Worm (Caenorhabditis elegans) whole organism, mixed stage, embryonic: ENCODE results near the gene pigt-1.

Experiments used
- M03D4.4 ChIP-seq: sonication (generic microtip); optimal IDR thresholded peaks from 2 replicates; lab custom pipeline; 2017; ENCODE audit warnings: mild to moderate bottlenecking, missing genetic modification characterization, missing compliant biosample characterization
- bed-3 ChIP-seq: fragments of 200-800 bp; sonication (Bioruptor generic); optimal IDR thresholded peaks from 3 replicates; lab custom pipeline; 2018; ENCODE audit warnings: mild to moderate bottlenecking, missing genetic modification characterization, moderate library complexity, missing compliant biosample characterization
- blmp-1 ChIP-seq: fragments of 150-350 bp; optimal IDR thresholded peaks from 2 replicates; lab custom pipeline; 2014; ENCODE audit warnings: missing biosample characterization, missing genetic modification characterization
- ceh-39 ChIP-seq: fragments of 150-350 bp; optimal IDR thresholded peaks from 2 replicates; lab custom pipeline; 2014; ENCODE audit warnings: missing biosample characterization, missing genetic modification characterization
- ceh-43 ChIP-seq: fragments of 200-800 bp; sonication (Bioruptor generic); optimal IDR thresholded peaks from 2 replicates; lab custom pipeline; 2018; ENCODE audit warnings: mild to moderate bottlenecking, missing genetic modification characterization, moderate library complexity, missing compliant biosample characterization
- ceh-83 ChIP-seq: fragments of 200-800 bp; sonication (Bioruptor generic); optimal IDR thresholded peaks from 2 replicates; lab custom pipeline; 2018; ENCODE audit warnings: mild to moderate bottlenecking, missing genetic modification characterization, missing compliant biosample characterization
- ces-1 ChIP-seq: fragments of 150-350 bp; optimal IDR thresholded peaks from 2 replicates; lab custom pipeline; 2014; ENCODE audit warnings: missing biosample characterization, missing genetic modification reagents, missing genetic modification characterization
- cnd-1 ChIP-seq: fragments of 200-800 bp; sonication (Bioruptor generic); optimal IDR thresholded peaks from 2 replicates; lab custom pipeline; 2018; ENCODE audit warnings: mild to moderate bottlenecking, missing genetic modification characterization, missing compliant biosample characterization
- drap-1 ChIP-seq: fragments of 200-800 bp; sonication (Bioruptor generic); optimal IDR thresholded peaks from 3 replicates; lab custom pipeline; 2018; ENCODE audit warnings: mild to moderate bottlenecking, missing genetic modification characterization, missing compliant biosample characterization
- elt-1 ChIP-seq: sonication (generic microtip); optimal IDR thresholded peaks from 2 replicates; lab custom pipeline; 2017; ENCODE audit warnings: missing genetic modification characterization, mild to moderate bottlenecking, missing compliant biosample characterization, antibody characterized with exemption, moderate library complexity, borderline replicate concordance; ENCODE audit not compliant: insufficient read depth
- elt-3 ChIP-seq: fragments of 150-350 bp; optimal IDR thresholded peaks from 2 replicates; lab custom pipeline; 2014; ENCODE audit warnings: missing biosample characterization, missing genetic modification characterization
- flh-1 ChIP-seq: fragments of 200-800 bp; sonication (Bioruptor generic); optimal IDR thresholded peaks from 2 replicates; lab custom pipeline; 2018; ENCODE audit warnings: mild to moderate bottlenecking, missing genetic modification characterization, moderate library complexity, missing compliant biosample characterization
- ham-2 ChIP-seq: fragments of 200-800 bp; sonication (Bioruptor generic); optimal IDR thresholded peaks from 2 replicates; lab custom pipeline; 2018; ENCODE audit warnings: mild to moderate bottlenecking, missing genetic modification characterization, missing compliant biosample characterization
- hlh-1 ChIP-seq: fragments of 150-350 bp; optimal IDR thresholded peaks from 2 replicates; lab custom pipeline; 2014; ENCODE audit warnings: missing biosample characterization, missing genetic modification reagents, missing genetic modification characterization
- lin-13 ChIP-seq: fragments of 150-350 bp; optimal IDR thresholded peaks from 2 replicates; lab custom pipeline; 2014; ENCODE audit warnings: missing biosample characterization, missing genetic modification characterization
- lin-32 ChIP-seq: fragments of 200-800 bp; sonication (Bioruptor generic); optimal IDR thresholded peaks from 2 replicates; lab custom pipeline; 2018; ENCODE audit warnings: mild to moderate bottlenecking, missing genetic modification characterization, missing compliant biosample characterization
- lsy-2 ChIP-seq: fragments of 150-350 bp; optimal IDR thresholded peaks from 2 replicates; lab custom pipeline; 2014; ENCODE audit warnings: missing biosample characterization, missing genetic modification characterization
- mep-1 ChIP-seq: fragments of 150-350 bp; optimal IDR thresholded peaks from 2 replicates; lab custom pipeline; 2017; ENCODE audit warnings: missing biosample characterization, missing genetic modification reagents, missing genetic modification characterization, inconsistent platforms
- mls-2 ChIP-seq: sonication (generic microtip); optimal IDR thresholded peaks from 2 replicates; lab custom pipeline; 2016; ENCODE audit warnings: mild to moderate bottlenecking, missing genetic modification characterization, moderate library complexity, missing compliant biosample characterization
- nhr-12 ChIP-seq: fragments of 150-350 bp; optimal IDR thresholded peaks from 2 replicates; lab custom pipeline; 2014; ENCODE audit warnings: missing biosample characterization, missing genetic modification characterization
- nhr-237 ChIP-seq: fragments of 150-350 bp; optimal IDR thresholded peaks from 2 replicates; lab custom pipeline; 2014; ENCODE audit warnings: missing biosample characterization, missing genetic modification characterization
- nhr-28 ChIP-seq: fragments of 150-350 bp; optimal IDR thresholded peaks from 2 replicates; lab custom pipeline; 2014; ENCODE audit warnings: missing biosample characterization, missing genetic modification characterization
- pha-4 ChIP-seq: fragments of 150-350 bp; optimal IDR thresholded peaks from 2 replicates; lab custom pipeline; 2018; ENCODE audit warnings: missing biosample characterization, missing genetic modification reagents, missing genetic modification characterization
- sem-2 ChIP-seq: fragments of 200-800 bp; sonication (Bioruptor generic); optimal IDR thresholded peaks from 2 replicates; lab custom pipeline; 2018; ENCODE audit warnings: mild to moderate bottlenecking, missing genetic modification characterization, missing compliant biosample characterization
- snpc-4 ChIP-seq: fragments of 150-350 bp; optimal IDR thresholded peaks from 2 replicates; lab custom pipeline; 2014; ENCODE audit warnings: missing biosample characterization, missing genetic modification characterization
- sptf-1 ChIP-seq: sonication (generic microtip); optimal IDR thresholded peaks from 2 replicates; lab custom pipeline; 2017; ENCODE audit warnings: mild to moderate bottlenecking, missing genetic modification characterization, moderate library complexity, missing compliant biosample characterization
- tbx-8 ChIP-seq: fragments of 200-800 bp; sonication (Bioruptor generic); optimal IDR thresholded peaks from 2 replicates; lab custom pipeline; 2018; ENCODE audit warnings: mild to moderate bottlenecking, missing genetic modification characterization, moderate library complexity, missing compliant biosample characterization
- unc-120 ChIP-seq: sonication (generic microtip); optimal IDR thresholded peaks from 2 replicates; lab custom pipeline; 2017; ENCODE audit warnings: missing genetic modification characterization, missing compliant biosample characterization; ENCODE audit not compliant: poor library complexity, severe bottlenecking
- unc-39 ChIP-seq: fragments of 150-350 bp; optimal IDR thresholded peaks from 2 replicates; lab custom pipeline; 2014; ENCODE audit warnings: missing biosample characterization, missing genetic modification characterization
- unc-62 ChIP-seq: fragments of 150-350 bp; optimal IDR thresholded peaks from 2 replicates; lab custom pipeline; 2014; ENCODE audit warnings: missing biosample characterization, missing genetic modification reagents, missing genetic modification characterization
- zip-8 ChIP-seq: fragments of 150-350 bp; optimal IDR thresholded peaks from 2 replicates; lab custom pipeline; 2014; ENCODE audit warnings: missing biosample characterization, missing genetic modification characterization

pigt-1 gene

DNA sequence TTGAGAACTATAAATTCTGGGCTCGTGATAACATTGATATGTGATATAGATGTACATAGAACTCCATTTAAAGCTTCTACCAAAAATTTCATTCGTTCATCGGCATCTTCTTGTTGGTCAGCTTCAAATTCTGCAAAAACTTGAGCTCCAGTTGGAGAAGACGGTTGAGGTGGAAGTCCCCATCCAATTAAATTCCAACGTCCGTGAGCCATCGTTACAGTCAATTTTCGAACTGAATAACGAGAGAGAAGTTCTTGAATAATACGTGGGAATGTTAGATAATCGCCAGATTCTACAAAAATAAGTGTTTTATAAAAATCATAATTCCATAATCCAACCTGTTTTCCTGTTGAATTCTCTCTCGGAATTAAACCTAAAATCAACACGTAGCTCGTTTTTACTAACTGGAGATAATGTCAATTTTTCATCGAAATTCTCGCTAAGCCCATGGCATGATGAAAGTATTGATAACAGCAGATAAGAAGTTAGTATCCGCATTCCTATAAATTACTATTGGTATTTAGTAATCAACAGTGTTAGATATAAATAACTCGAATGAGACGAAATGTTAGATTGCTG, at the start of gene pigt-1:
Gene pigt-1, minus strand, starts transcription at position 500 of the 579 bp plus-strand sequence.
- TF ChIP-seq ham-2 (GFP tag; lab: Kevin White, UChicago) = no peak
- no peak for TF ChIP-seq drap-1 (GFP tag; lab: Kevin White, UChicago)
- TF ChIP-seq mls-2 (tag; lab: Kevin White, UChicago) = no peak
- no peak for TF ChIP-seq hlh-1
- no peak for TF ChIP-seq zip-8 (tag; lab: Kevin White, UChicago)

DNA sequence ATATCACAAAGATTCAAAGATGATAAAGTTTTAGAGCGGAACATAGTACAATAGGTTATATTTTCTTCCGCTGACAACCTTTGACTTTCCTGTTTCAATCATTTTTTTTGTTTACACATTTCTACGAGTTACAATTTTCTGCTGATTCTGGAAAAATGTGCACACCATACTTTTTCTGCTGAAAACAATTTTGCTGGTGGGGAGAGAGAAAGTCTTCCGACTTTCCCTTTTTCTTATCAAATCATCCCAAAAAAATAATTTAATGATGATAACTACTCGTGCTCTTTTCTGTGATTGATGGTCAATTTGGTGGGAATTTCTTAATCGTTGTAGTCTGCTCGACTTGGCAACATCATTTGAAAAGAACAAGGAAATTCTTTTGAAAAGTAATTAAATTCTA, 49.0 kb upstream of the pigt-1 start:
- no peak for TF ChIP-seq ceh-83 (GFP tag; lab: Kevin White, UChicago)
- TF ChIP-seq elt-3 (tag; lab: Kevin White, UChicago) = no peak
- TF ChIP-seq unc-120 = no peak
- TF ChIP-seq mls-2 (tag; lab: Kevin White, UChicago) = no peak
- no peak for TF ChIP-seq zip-8 (tag; lab: Kevin White, UChicago)
- TF ChIP-seq mep-1 (tag; lab: Kevin White, UChicago) = no peak
- no peak for TF ChIP-seq unc-62 (GFP tag; lab: Kevin White, UChicago)
- TF ChIP-seq tbx-8 (GFP tag; lab: Kevin White, UChicago) = no peak
- no peak for TF ChIP-seq ham-2 (GFP tag; lab: Kevin White, UChicago)
- no peak for TF ChIP-seq nhr-28
- no peak for TF ChIP-seq nhr-12
- TF ChIP-seq sptf-1 (tag; lab: Kevin White, UChicago) = no peak
- no peak for TF ChIP-seq ceh-39 (tag; lab: Kevin White, UChicago)
- TF ChIP-seq snpc-4 (tag; lab: Kevin White, UChicago) = no peak
- TF ChIP-seq lin-13 = no peak
- no peak for TF ChIP-seq flh-1
- no peak for TF ChIP-seq elt-1 (tag; lab: Kevin White, UChicago)
- no peak for TF ChIP-seq cnd-1 (tag; lab: Kevin White, UChicago)
- TF ChIP-seq ceh-43 (GFP tag; lab: Kevin White, UChicago) = no peak
- no peak for TF ChIP-seq M03D4.4

DNA sequence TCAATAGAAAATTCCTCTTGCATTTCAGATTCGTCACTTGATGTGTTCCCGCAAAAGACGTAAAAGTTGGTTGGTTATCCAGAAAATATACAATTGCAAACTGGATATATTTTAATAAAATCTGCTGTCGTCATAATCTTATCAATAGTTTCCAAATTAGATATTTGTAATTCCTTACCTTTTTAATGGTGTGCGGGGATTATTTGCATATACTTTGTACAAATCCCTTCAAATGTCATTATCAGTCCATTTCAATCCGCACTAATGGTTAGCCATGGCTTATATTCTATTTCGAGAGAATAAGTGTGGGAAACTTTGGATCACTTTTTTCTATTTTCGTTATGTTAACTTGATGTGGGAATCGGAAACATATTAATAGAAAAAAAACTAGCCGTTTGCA, 45.5 kb upstream of the pigt-1 start:
- no peak for TF ChIP-seq ceh-39 (tag; lab: Kevin White, UChicago)
- no peak for TF ChIP-seq blmp-1 (tag; lab: Kevin White, UChicago)
- TF ChIP-seq ces-1 (GFP tag; lab: Kevin White, UChicago) = no peak
- TF ChIP-seq M03D4.4 = no peak
- TF ChIP-seq lin-13 = no peak
- TF ChIP-seq ceh-43 (GFP tag; lab: Kevin White, UChicago) = no peak
- TF ChIP-seq mls-2 (tag; lab: Kevin White, UChicago) = no peak
- TF ChIP-seq unc-62 (GFP tag; lab: Kevin White, UChicago) = no peak
- no peak for TF ChIP-seq hlh-1
- no peak for TF ChIP-seq pha-4 (tag; lab: Kevin White, UChicago)
- TF ChIP-seq sptf-1 (tag; lab: Kevin White, UChicago) = no peak
- TF ChIP-seq lsy-2 (tag; lab: Kevin White, UChicago) = no peak
- no peak for TF ChIP-seq elt-3 (tag; lab: Kevin White, UChicago)
- no peak for TF ChIP-seq mep-1 (tag; lab: Kevin White, UChicago)
- TF ChIP-seq flh-1 = no peak
- TF ChIP-seq lin-32 (GFP tag; lab: Kevin White, UChicago) = no peak
- TF ChIP-seq unc-39 (tag; lab: Kevin White, UChicago) = no peak
- no peak for TF ChIP-seq bed-3
- TF ChIP-seq elt-1 (tag; lab: Kevin White, UChicago) = no peak
- TF ChIP-seq zip-8 (tag; lab: Kevin White, UChicago) = no peak

DNA sequence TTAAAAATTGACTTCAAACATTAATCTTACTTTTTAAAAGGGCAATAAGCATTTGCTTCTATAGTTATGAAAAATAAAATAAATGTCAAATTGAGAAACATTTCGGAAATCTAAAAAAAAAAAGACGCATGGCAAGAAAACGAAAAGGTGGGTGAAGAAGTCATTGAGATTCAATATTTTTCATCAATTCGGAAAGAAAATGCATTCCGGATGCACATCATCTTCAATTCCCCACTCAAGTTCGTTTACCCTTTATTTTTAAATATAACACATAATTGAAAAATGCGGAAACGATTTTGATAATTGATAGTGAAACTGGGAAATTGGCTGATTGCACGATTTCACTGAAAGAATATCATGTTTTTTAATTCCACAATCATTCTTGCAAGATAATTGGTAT, 43.8 kb upstream of the pigt-1 start, which contains the start of gene F53B7.4:
Gene F53B7.4, minus strand, starts transcription at position 101 of the 400 bp plus-strand sequence.
- TF ChIP-seq nhr-237 (tag; lab: Kevin White, UChicago) (no peak), unc-120 (no peak), sem-2 (GFP tag; lab: Kevin White, UChicago) (no peak), elt-3 (tag; lab: Kevin White, UChicago) (no peak), nhr-28 (no peak), M03D4.4 (no peak), blmp-1 (tag; lab: Kevin White, UChicago) (no peak), lin-13 (no peak), ceh-43 (GFP tag; lab: Kevin White, UChicago) (no peak)
